Worm (Caenorhabditis elegans): ENCODE measurements around the gene F35F10.5.

F35F10.5 gene

ce11 chrV:3242984-3243383, 41.7 kb upstream of the F35F10.5 start, which contains the start of gene gst-23 (continued):
- TF ChIP-seq zfh-2 (GFP tag; conservative IDR thresholded peaks at IDR 0.05) (no peak), madf-8 (GFP tag; conservative IDR thresholded peaks at IDR 0.05) (no peak), nfya-2 (GFP tag; IDR thresholded peaks at IDR 0.05) (no peak), F23B12.7 (tag; optimal IDR thresholded peaks at IDR 0.05; ENCODE audit: insufficient read depth) (no peak), T26A5.8 (tag; optimal IDR thresholded peaks at IDR 0.05) (no peak)

- TF ChIP-seq aptf-3 (GFP tag; IDR thresholded peaks at IDR 0.05) (no peak), nhr-27 (tag; optimal IDR thresholded peaks at IDR 0.05) (no peak), nhr-120 (GFP tag; IDR thresholded peaks at IDR 0.05) (no peak), ceh-58 (GFP tag; IDR thresholded peaks at IDR 0.05) (no peak), lin-40 (tag; optimal IDR thresholded peaks at IDR 0.05) (no peak), atf-7 (tag; optimal IDR thresholded peaks at IDR 0.05) (no peak), aptf-2 (GFP tag; conservative IDR thresholded peaks at IDR 0.05) (no peak), mes-4 (tag; optimal IDR thresholded peaks at IDR 0.05) (no peak), die-1 (tag; optimal IDR thresholded peaks at IDR 0.05) (no peak), F37B4.10 (GFP tag; IDR thresholded peaks at IDR 0.05) (no peak), hsf-1 (GFP tag; IDR thresholded peaks at IDR 0.05) (no peak), mxl-1 (tag; optimal IDR thresholded peaks at IDR 0.05) (no peak), nfyb-1 (GFP tag; IDR thresholded peaks at IDR 0.05) (no peak)
Observed at ce11 chrV:3244703-3245102, 40.0 kb upstream of the F35F10.5 start, which contains the start of gene srj-7. TSS of gene srj-7 (plus strand) at chrV:3245003.

ce11 chrV:3247515-3247914, 37.2 kb upstream of the F35F10.5 start, which contains the start of gene srj-8:
TSS of gene srj-8 (plus strand) at chrV:3247815.
- TF ChIP-seq K12H6.12 (tag; optimal IDR thresholded peaks at IDR 0.05) (no peak), Y79H2A.3 (GFP tag; conservative IDR thresholded peaks at IDR 0.05) (no peak), efl-1 (GFP tag; optimal IDR thresholded peaks at IDR 0.05) (no peak), F37B4.10 (GFP tag; IDR thresholded peaks at IDR 0.05) (no peak), lag-1 (GFP tag; IDR thresholded peaks at IDR 0.05) (no peak), hmg-1.2 (GFP tag; IDR thresholded peaks at IDR 0.05) (no peak), athp-1 (tag; optimal IDR thresholded peaks at IDR 0.05) (no peak), lsy-27 (tag; optimal IDR thresholded peaks at IDR 0.05; ENCODE audit: borderline replicate concordance, insufficient read depth) (no peak), snpc-1.3 (tag; optimal IDR thresholded peaks at IDR 0.05; ENCODE audit: insufficient read depth) (no peak), Y95B8A.8 (GFP tag; IDR thresholded peaks at IDR 0.05) (no peak), mcd-1 (GFP tag; IDR thresholded peaks at IDR 0.05) (no peak), die-1 (tag; optimal IDR thresholded peaks at IDR 0.05) (no peak), ztf-25 (GFP tag; IDR thresholded peaks at IDR 0.05) (no peak)

- no peak for TF ChIP-seq lin-40 (tag; optimal IDR thresholded peaks at IDR 0.05)
- no peak for TF ChIP-seq nfya-1 (tag; optimal IDR thresholded peaks at IDR 0.05; ENCODE audit: borderline replicate concordance, insufficient read depth)
- TF ChIP-seq B0261.1 (tag; optimal IDR thresholded peaks at IDR 0.05): no peak
- no peak for TF ChIP-seq him-1 (tag; optimal IDR thresholded peaks at IDR 0.05)
- no peak for TF ChIP-seq dpl-1 (GFP tag; optimal IDR thresholded peaks at IDR 0.05)
- TF ChIP-seq egrh-3 (GFP tag; IDR thresholded peaks at IDR 0.05): no peak
- no peak for TF ChIP-seq B0035.1 (tag; optimal IDR thresholded peaks at IDR 0.05)
- TF ChIP-seq B0019.2 (GFP tag; conservative IDR thresholded peaks at IDR 0.05): no peak
Observed at ce11 chrV:3250153-3250552, 34.6 kb upstream of the F35F10.5 start, which contains the start of gene T28A11.13. TSS of gene T28A11.13 (minus strand) at chrV:3250253.

All from whole organism, young adult.